Fruit fly (Drosophila melanogaster) whole organism, embryonic: ENCODE results near the gene TotB.

ENCODE experiments used
- ATbp ChIP-seq: fragments of 200-800 bp; sonication (Bioruptor generic); optimal IDR thresholded peaks from 2 replicates; lab custom pipeline; 2017; ENCODE audit warnings: missing biosample characterization, mild to moderate bottlenecking, missing genetic modification characterization, missing genetic modification reagents
- Abd-B ChIP-seq: fragments of 200-800 bp; sonication (Bioruptor generic); optimal IDR thresholded peaks from 2 replicates; lab custom pipeline; 2018; ENCODE audit warnings: missing biosample characterization, mild to moderate bottlenecking, missing genetic modification characterization, moderate library complexity
- Bdp1 ChIP-seq: fragments of 200-800 bp; sonication (Bioruptor generic); optimal IDR thresholded peaks from 3 replicates; lab custom pipeline; 2016; ENCODE audit warnings: missing biosample characterization, missing genetic modification characterization
- Bgb ChIP-seq: fragments of 200-800 bp; sonication (Bioruptor generic); IDR thresholded peaks from 2 replicates; pipeline ENCODE4 v1.3.6; 2022; ENCODE audit warnings: missing biosample characterization, missing genetic modification characterization; ENCODE audit not compliant: partially characterized antibody
- Bteb2 ChIP-seq: fragments of 200-800 bp; sonication (Bioruptor generic); optimal IDR thresholded peaks from 2 replicates; lab custom pipeline; 2016; ENCODE audit warnings: missing biosample characterization, missing genetic modification characterization
- CG11247 ChIP-seq: fragments of 200-800 bp; sonication (Bioruptor generic); IDR thresholded peaks from 2 replicates; pipeline ENCODE4 v1.3.6; 2022; ENCODE audit warnings: missing biosample characterization, missing genetic modification characterization
- CG12769 ChIP-seq: fragments of 200-800 bp; sonication (Bioruptor generic); optimal IDR thresholded peaks from 2 replicates; lab custom pipeline; 2019; ENCODE audit warnings: missing biosample characterization, mild to moderate bottlenecking, missing genetic modification characterization, moderate library complexity
- CG13287 ChIP-seq: fragments of 200-800 bp; sonication (Bioruptor generic); IDR thresholded peaks from 2 replicates; pipeline ENCODE4 v1.3.6; 2022; ENCODE audit warnings: missing biosample characterization, missing genetic modification characterization; ENCODE audit not compliant: partially characterized antibody
- CG13624 ChIP-seq: fragments of 200-800 bp; sonication (Bioruptor generic); optimal IDR thresholded peaks from 2 replicates; lab custom pipeline; 2016; ENCODE audit warnings: missing biosample characterization, missing genetic modification characterization
- CG14667 ChIP-seq: fragments of 200-800 bp; sonication (Bioruptor generic); IDR thresholded peaks from 2 replicates; pipeline ENCODE4 v1.3.6; 2022; ENCODE audit warnings: missing biosample characterization, missing genetic modification characterization
- CG15479 ChIP-seq: fragments of 200-800 bp; sonication (Bioruptor generic); optimal IDR thresholded peaks from 3 replicates; lab custom pipeline; 2019; ENCODE audit warnings: missing biosample characterization, mild to moderate bottlenecking, missing genetic modification characterization, moderate library complexity
- CG15514 ChIP-seq: fragments of 200-800 bp; sonication (Bioruptor generic); optimal IDR thresholded peaks from 3 replicates; lab custom pipeline; 2017; ENCODE audit warnings: missing biosample characterization, missing genetic modification characterization, mild to moderate bottlenecking, moderate library complexity, missing genetic modification reagents
- CG16813 ChIP-seq: fragments of 200-800 bp; sonication (Bioruptor generic); IDR thresholded peaks from 3 replicates; pipeline ENCODE4 v1.3.6; 2022; ENCODE audit warnings: missing biosample characterization, missing genetic modification characterization; ENCODE audit not compliant: partially characterized antibody
- CG16863 ChIP-seq: fragments of 200-800 bp; sonication (Bioruptor generic); optimal IDR thresholded peaks from 3 replicates; lab custom pipeline; 2016; ENCODE audit warnings: missing biosample characterization, missing genetic modification characterization
- CG32767 ChIP-seq: fragments of 200-800 bp; sonication (Bioruptor generic); IDR thresholded peaks from 2 replicates; pipeline ENCODE4 v1.3.6; 2022; ENCODE audit warnings: missing biosample characterization, missing genetic modification characterization
- CG3281 ChIP-seq: fragments of 200-800 bp; sonication (Bioruptor generic); optimal IDR thresholded peaks from 3 replicates; lab custom pipeline; 2017; ENCODE audit warnings: missing biosample characterization, mild to moderate bottlenecking, missing genetic modification characterization
- CG33557 ChIP-seq: fragments of 200-800 bp; sonication (Bioruptor generic); optimal IDR thresholded peaks from 2 replicates; lab custom pipeline; 2019; ENCODE audit warnings: missing biosample characterization, mild to moderate bottlenecking, missing genetic modification characterization, moderate library complexity
- CG3726 ChIP-seq: fragments of 200-800 bp; sonication (Bioruptor generic); IDR thresholded peaks from 3 replicates; pipeline ENCODE4, ENCODE4 v1.3.6; 2022; ENCODE audit warnings: missing biosample characterization, missing genetic modification characterization
- CG4282 ChIP-seq: fragments of 200-800 bp; sonication (Bioruptor generic); optimal IDR thresholded peaks from 2 replicates; lab custom pipeline; 2016; ENCODE audit warnings: missing biosample characterization, missing genetic modification characterization
- CG4328 ChIP-seq: fragments of 200-800 bp; sonication (Bioruptor generic); optimal IDR thresholded peaks from 3 replicates; lab custom pipeline; 2017; ENCODE audit warnings: missing biosample characterization, missing genetic modification reagents, missing genetic modification characterization
- CG43689 ChIP-seq: fragments of 200-800 bp; sonication (Bioruptor generic); IDR thresholded peaks from 2 replicates; pipeline ENCODE4 v1.3.6; 2022; ENCODE audit warnings: missing biosample characterization, missing genetic modification characterization
- CG4854 ChIP-seq: fragments of 200-800 bp; sonication (Bioruptor generic); optimal IDR thresholded peaks from 2 replicates; lab custom pipeline; 2016; ENCODE audit warnings: missing biosample characterization, missing genetic modification characterization, inconsistent platforms
- CG5953 ChIP-seq: fragments of 200-800 bp; sonication (Bioruptor generic); IDR thresholded peaks from 2 replicates; pipeline ENCODE4 v1.3.6; 2022; ENCODE audit warnings: missing biosample characterization, missing genetic modification characterization
- CG8281 ChIP-seq: fragments of 200-800 bp; sonication (Bioruptor generic); optimal IDR thresholded peaks from 2 replicates; lab custom pipeline; 2018; ENCODE audit warnings: missing biosample characterization, mild to moderate bottlenecking, missing genetic modification characterization, moderate library complexity
- CG9437 ChIP-seq: fragments of 200-800 bp; sonication (Bioruptor generic); optimal IDR thresholded peaks from 2 replicates; lab custom pipeline; 2018; ENCODE audit warnings: missing biosample characterization, mild to moderate bottlenecking, missing genetic modification characterization
- Fer1 ChIP-seq: fragments of 200-800 bp; sonication (Bioruptor generic); optimal IDR thresholded peaks from 2 replicates; lab custom pipeline; 2017; ENCODE audit warnings: missing biosample characterization, mild to moderate bottlenecking, missing genetic modification characterization
- H15 ChIP-seq: fragments of 200-800 bp; sonication (Bioruptor generic); IDR thresholded peaks from 3 replicates; pipeline ENCODE4 v1.3.6; 2022; ENCODE audit warnings: missing biosample characterization, missing genetic modification characterization
- HmgZ ChIP-seq: fragments of 200-800 bp; sonication (Bioruptor generic); optimal IDR thresholded peaks from 2 replicates; lab custom pipeline; 2018; ENCODE audit warnings: missing biosample characterization, mild to moderate bottlenecking, missing genetic modification characterization
- Hmx ChIP-seq: fragments of 200-800 bp; sonication (Bioruptor generic); optimal IDR thresholded peaks from 2 replicates; lab custom pipeline; 2016; ENCODE audit warnings: missing biosample characterization, missing genetic modification characterization
- NC2α ChIP-seq: fragments of 200-800 bp; sonication (Bioruptor generic); optimal IDR thresholded peaks from 2 replicates; lab custom pipeline; 2016; ENCODE audit warnings: missing biosample characterization, missing genetic modification characterization
- Optix ChIP-seq: fragments of 200-800 bp; sonication (Bioruptor generic); IDR thresholded peaks from 3 replicates; pipeline ENCODE4 v1.3.6; 2022; ENCODE audit warnings: missing biosample characterization, missing genetic modification characterization
- Sox100B ChIP-seq: fragments of 200-800 bp; sonication (Bioruptor generic); optimal IDR thresholded peaks from 3 replicates; lab custom pipeline; 2018; ENCODE audit warnings: missing biosample characterization, mild to moderate bottlenecking, missing genetic modification characterization
- Xrp1 ChIP-seq: fragments of 200-800 bp; sonication (Bioruptor generic); IDR thresholded peaks from 2 replicates; pipeline ENCODE4 v1.3.6; 2022; ENCODE audit warnings: missing biosample characterization, missing genetic modification characterization
- btn ChIP-seq: fragments of 200-800 bp; sonication (Bioruptor generic); optimal IDR thresholded peaks from 2 replicates; lab custom pipeline; 2016; ENCODE audit warnings: missing biosample characterization, missing genetic modification characterization
- ci ChIP-seq: fragments of 200-800 bp; sonication (Bioruptor generic); IDR thresholded peaks from 3 replicates; pipeline ENCODE4 v1.3.6; 2022; ENCODE audit warnings: missing biosample characterization, missing genetic modification characterization
- croc ChIP-seq: fragments of 200-800 bp; sonication (Bioruptor generic); conservative IDR thresholded peaks from 3 replicates; pipeline ENCODE4 v1.3.6; 2022; ENCODE audit warnings: missing biosample characterization, missing genetic modification characterization
- disco-r ChIP-seq: fragments of 200-800 bp; sonication (Bioruptor generic); optimal IDR thresholded peaks from 2 replicates; lab custom pipeline; 2016; ENCODE audit warnings: missing biosample characterization, missing genetic modification characterization
- dysf ChIP-seq: fragments of 200-800 bp; sonication (Bioruptor generic); IDR thresholded peaks from 3 replicates; pipeline ENCODE4 v1.3.6; 2022; ENCODE audit warnings: missing biosample characterization, missing genetic modification characterization
- emc ChIP-seq: fragments of 200-800 bp; sonication (Bioruptor generic); optimal IDR thresholded peaks from 2 replicates; lab custom pipeline; 2016; ENCODE audit warnings: missing biosample characterization, missing genetic modification characterization
- ems ChIP-seq: fragments of 200-800 bp; sonication (Bioruptor generic); optimal IDR thresholded peaks from 3 replicates; lab custom pipeline; 2016; ENCODE audit warnings: missing biosample characterization, missing genetic modification characterization
- exex ChIP-seq: fragments of 200-800 bp; sonication (Bioruptor generic); optimal IDR thresholded peaks from 4 replicates; lab custom pipeline; 2018; ENCODE audit warnings: missing biosample characterization, mild to moderate bottlenecking, missing genetic modification characterization, moderate library complexity
- fru ChIP-seq: fragments of >200 bp; optimal IDR thresholded peaks from 2 replicates; lab custom pipeline; 2017
- ftz-f1 ChIP-seq: fragments of 200-800 bp; sonication (Bioruptor generic); optimal IDR thresholded peaks from 2 replicates; lab custom pipeline; 2016; ENCODE audit warnings: missing biosample characterization, missing genetic modification characterization
- fu2 ChIP-seq: fragments of 200-800 bp; sonication (Bioruptor generic); optimal IDR thresholded peaks from 2 replicates; lab custom pipeline; 2016; ENCODE audit warnings: missing biosample characterization, missing genetic modification characterization
- gsb ChIP-seq: fragments of 200-800 bp; sonication (Bioruptor generic); IDR thresholded peaks from 2 replicates; pipeline ENCODE4 v1.3.6; 2022; ENCODE audit warnings: missing biosample characterization, missing genetic modification characterization
- lilli ChIP-seq: fragments of 200-800 bp; sonication (Bioruptor generic); optimal IDR thresholded peaks from 3 replicates; lab custom pipeline; 2016; ENCODE audit warnings: missing biosample characterization, missing genetic modification characterization
- lola ChIP-seq, 3 experiments: fragments of >200 bp in 2 of 3; fragments of 200-800 bp in 1 of 3; sonication (Bioruptor generic) in 1 of 3; optimal IDR thresholded peaks; 2 replicates each; lab custom pipeline; 2017 to 2019; ENCODE audit warnings: missing biosample characterization in 3 of 3, missing genetic modification characterization in 3 of 3, mild to moderate bottlenecking in 1 of 3, moderate library complexity in 1 of 3
- mirr ChIP-seq: fragments of 200-800 bp; sonication (Bioruptor generic); optimal IDR thresholded peaks from 3 replicates; lab custom pipeline; 2018; ENCODE audit warnings: missing biosample characterization, mild to moderate bottlenecking, missing genetic modification characterization
- pita ChIP-seq: fragments of 200-800 bp; sonication (Bioruptor generic); optimal IDR thresholded peaks from 2 replicates; lab custom pipeline; 2017; ENCODE audit warnings: missing biosample characterization, mild to moderate bottlenecking, missing genetic modification characterization
- pnt ChIP-seq: fragments of 200-800 bp; sonication (Bioruptor generic); optimal IDR thresholded peaks from 3 replicates; lab custom pipeline; 2016; ENCODE audit warnings: missing biosample characterization, missing genetic modification characterization
- schlank ChIP-seq: fragments of 200-800 bp; sonication (Bioruptor generic); optimal IDR thresholded peaks from 2 replicates; lab custom pipeline; 2018; ENCODE audit warnings: missing biosample characterization, mild to moderate bottlenecking, missing genetic modification characterization
- sr ChIP-seq: fragments of 200-800 bp; sonication (Bioruptor generic); IDR thresholded peaks from 3 replicates; pipeline ENCODE4 v1.3.6; 2022; ENCODE audit warnings: missing biosample characterization, missing genetic modification characterization
- tio ChIP-seq: fragments of 200-800 bp; sonication (Bioruptor generic); optimal IDR thresholded peaks from 2 replicates; lab custom pipeline; 2017; ENCODE audit warnings: missing biosample characterization, missing genetic modification characterization, inconsistent platforms

Gene TotB

DNA sequence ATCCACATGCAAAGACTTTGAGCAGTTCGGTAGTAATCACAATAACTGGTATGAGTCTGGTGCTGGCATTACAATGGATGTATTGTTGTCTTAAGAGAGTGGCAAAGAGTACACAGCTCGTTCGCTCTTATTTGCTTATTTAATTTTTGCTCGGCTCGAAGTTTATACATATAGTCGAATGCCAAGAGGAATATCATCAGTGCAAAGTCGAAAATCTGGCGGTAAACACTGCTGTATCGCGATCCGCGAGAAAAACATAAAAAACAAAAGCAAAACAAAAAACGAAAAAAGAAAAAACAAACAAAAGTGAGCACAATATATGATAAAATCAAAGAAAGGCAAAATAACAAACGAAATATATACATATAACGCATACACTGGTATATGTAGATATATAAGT, 40.4 kb downstream of the TotB start, which contains the start of gene hdly (continued):
- TF ChIP-seq CG9437 (GFP tag; lab: Kevin White, UChicago) (no peak), Optix (GFP tag; lab: Robert Waterston, UW) (no peak), ATbp (GFP tag; lab: Kevin White, UChicago) (no peak), CG15514 (GFP tag; lab: Kevin White, UChicago) (peak; percentile 45), btn (GFP tag; lab: Kevin White, UChicago) (no peak), ftz-f1 (GFP tag; lab: Kevin White, UChicago) (no peak), HmgZ (tag; lab: Kevin White, UChicago) (no peak), Sox100B (GFP tag; lab: Kevin White, UChicago) (peak; percentile 1), pnt (GFP tag; lab: Kevin White, UChicago) (no peak), Xrp1 (GFP tag; lab: Robert Waterston, UW) (no peak), CG4854 (no peak), CG33557 (GFP tag; lab: Kevin White, UChicago) (no peak), Hmx (no peak), CG3726 (GFP tag; lab: Robert Waterston, UW) (no peak), lilli (no peak), CG4328 (GFP tag; lab: Kevin White, UChicago) (no peak), disco-r (GFP tag; lab: Kevin White, UChicago) (no peak), mirr (GFP tag; lab: Kevin White, UChicago) (peak; percentile 75), Fer1 (GFP tag; lab: Kevin White, UChicago) (peak; percentile 30), ems (GFP tag; lab: Kevin White, UChicago) (no peak), CG32767 (GFP tag; lab: Robert Waterston, UW) (no peak), CG16863 (GFP tag; lab: Kevin White, UChicago) (no peak), CG13287 (GFP tag; lab: Robert Waterston, UW) (no peak), croc (GFP tag; lab: Robert Waterston, UW) (no peak), CG5953 (no peak), Bteb2 (GFP tag; lab: Kevin White, UChicago) (no peak), NC2α (GFP tag; lab: Kevin White, UChicago) (no peak), tio (GFP tag; lab: Kevin White, UChicago) (no peak), exex (tag; lab: Kevin White, UChicago) (no peak), CG13624 (GFP tag; lab: Kevin White, UChicago) (no peak), fru (lab: Kevin White, UChicago) (no peak), ci (no peak), fu2 (no peak), emc (no peak), CG15479 (GFP tag; lab: Kevin White, UChicago) (no peak), CG12769 (tag; lab: Kevin White, UChicago) (peak; percentile 2), CG14667 (GFP tag; lab: Robert Waterston, UW) (no peak), gsb (GFP tag; lab: Robert Waterston, UW) (no peak), lola (GFP tag; optimal IDR thresholded peaks at IDR 0.05; lab: Kevin White, UChicago) (no peak), CG43689 (GFP tag; lab: Robert Waterston, UW) (no peak), Bdp1 (GFP tag; lab: Kevin White, UChicago) (no peak), CG3281 (GFP tag; lab: Kevin White, UChicago) (peak; percentile 21), CG16813 (GFP tag; lab: Robert Waterston, UW) (no peak), Abd-B (GFP tag; lab: Kevin White, UChicago) (no peak), pita (GFP tag; lab: Kevin White, UChicago) (no peak), dysf (GFP tag; lab: Robert Waterston, UW) (no peak), schlank (peak; percentile 27), CG4282 (GFP tag; lab: Kevin White, UChicago) (no peak), H15 (GFP tag; lab: Robert Waterston, UW) (no peak), CG8281 (tag; lab: Kevin White, UChicago) (no peak), CG11247 (GFP tag; lab: Robert Waterston, UW) (no peak), sr (GFP tag; lab: Robert Waterston, UW) (no peak), Bgb (GFP tag; lab: Robert Waterston, UW) (no peak)
